Fruit fly (Drosophila melanogaster) whole organism, adult: ENCODE results near the gene CG14546.

Experiments
- CG11617 ChIP-seq: fragments of 200-800 bp; sonication (Bioruptor generic); optimal IDR thresholded peaks from 2 replicates; lab custom pipeline; 2017; ENCODE audit warnings: mild to moderate bottlenecking, missing biosample characterization, missing genetic modification reagents, missing genetic modification characterization
- CG12768 ChIP-seq: fragments of 200-800 bp; sonication (Bioruptor generic); optimal IDR thresholded peaks from 2 replicates; lab custom pipeline; 2017; ENCODE audit warnings: missing biosample characterization, missing genetic modification characterization, mild to moderate bottlenecking, moderate library complexity, missing genetic modification reagents
- CG14711 ChIP-seq: fragments of 200-800 bp; sonication (Bioruptor generic); optimal IDR thresholded peaks from 2 replicates; lab custom pipeline; 2018; ENCODE audit warnings: missing biosample characterization, mild to moderate bottlenecking, missing genetic modification characterization, moderate library complexity
- CG1620 ChIP-seq: fragments of 200-800 bp; sonication (Bioruptor generic); optimal IDR thresholded peaks from 2 replicates; lab custom pipeline; 2016; ENCODE audit warnings: missing biosample characterization, missing genetic modification characterization
- CG33017 ChIP-seq: fragments of 200-800 bp; sonication (Bioruptor generic); optimal IDR thresholded peaks from 2 replicates; lab custom pipeline; 2018; ENCODE audit warnings: missing biosample characterization, mild to moderate bottlenecking, missing genetic modification characterization, moderate library complexity
- CG5204 ChIP-seq: fragments of 200-800 bp; sonication (Bioruptor generic); optimal IDR thresholded peaks from 2 replicates; lab custom pipeline; 2016; ENCODE audit warnings: missing biosample characterization, missing genetic modification characterization
- CG7045 ChIP-seq: fragments of 200-800 bp; sonication (Bioruptor generic); optimal IDR thresholded peaks from 2 replicates; lab custom pipeline; 2017; ENCODE audit warnings: missing biosample characterization, mild to moderate bottlenecking, missing genetic modification characterization
- CG7101 ChIP-seq: fragments of 200-800 bp; sonication (Bioruptor generic); optimal IDR thresholded peaks from 2 replicates; lab custom pipeline; 2018; ENCODE audit warnings: missing biosample characterization, mild to moderate bottlenecking, missing genetic modification characterization, moderate library complexity
- Clk ChIP-seq: fragments of 200-800 bp; sonication (Bioruptor generic); optimal IDR thresholded peaks from 2 replicates; lab custom pipeline; 2017; ENCODE audit warnings: missing biosample characterization, missing genetic modification characterization
- Crg-1 ChIP-seq: fragments of 200-800 bp; sonication (Bioruptor generic); optimal IDR thresholded peaks from 2 replicates; lab custom pipeline; 2016; ENCODE audit warnings: missing biosample characterization, missing genetic modification characterization
- Hr96 ChIP-seq: fragments of 200-800 bp; sonication (Bioruptor generic); optimal IDR thresholded peaks from 2 replicates; lab custom pipeline; 2016; ENCODE audit warnings: missing biosample characterization, missing genetic modification characterization
- Mnt ChIP-seq: fragments of 200-800 bp; sonication (Bioruptor generic); optimal IDR thresholded peaks from 2 replicates; lab custom pipeline; 2016; ENCODE audit warnings: missing biosample characterization, mild to moderate bottlenecking, missing genetic modification characterization
- bab1 ChIP-seq: fragments of 200-800 bp; sonication (Bioruptor generic); optimal IDR thresholded peaks from 3 replicates; lab custom pipeline; 2019; ENCODE audit warnings: missing biosample characterization, mild to moderate bottlenecking, missing genetic modification characterization, moderate library complexity
- cic ChIP-seq: fragments of 200-800 bp; sonication (Bioruptor generic); optimal IDR thresholded peaks from 2 replicates; lab custom pipeline; 2017; ENCODE audit warnings: missing biosample characterization, mild to moderate bottlenecking, missing genetic modification characterization, moderate library complexity
- cnc ChIP-seq, 2 experiments: fragments of >200 bp; optimal IDR thresholded peaks; 2 replicates each; lab custom pipeline; 2017
- kay ChIP-seq: fragments of 200-800 bp; sonication (Bioruptor generic); peaks from one replicate; lab custom pipeline; 2016; ENCODE audit warnings: missing biosample characterization, missing genetic modification characterization, borderline replicate concordance
- ovo ChIP-seq: fragments of 200-800 bp; sonication (Bioruptor generic); optimal IDR thresholded peaks from 2 replicates; lab custom pipeline; 2016; ENCODE audit warnings: missing biosample characterization, missing genetic modification characterization
- pad ChIP-seq: fragments of 200-800 bp; sonication (Bioruptor generic); optimal IDR thresholded peaks from 3 replicates; lab custom pipeline; 2017; ENCODE audit warnings: missing biosample characterization, missing genetic modification characterization, mild to moderate bottlenecking, moderate library complexity, missing genetic modification reagents
- tj ChIP-seq: fragments of 200-800 bp; sonication (Bioruptor generic); optimal IDR thresholded peaks from 3 replicates; lab custom pipeline; 2017; ENCODE audit warnings: missing biosample characterization, mild to moderate bottlenecking, missing genetic modification characterization, moderate library complexity
- toe ChIP-seq: fragments of 200-800 bp; sonication (Bioruptor generic); optimal IDR thresholded peaks from 2 replicates; lab custom pipeline; 2016; ENCODE audit warnings: missing biosample characterization, missing genetic modification characterization

Gene CG14546

dm6 chr3R:25880971-25881809 is 41.2 kb downstream of the CG14546 start, which contains the start of gene Tsp96F:
Gene Tsp96F (minus strand): TSS chr3R:25881427.
- peak; percentile 0 for TF ChIP-seq bab1 (GFP tag; lab: Kevin White, UChicago)
- TF ChIP-seq CG7101 (tag; lab: Kevin White, UChicago): no peak

- peak; percentile 5 for TF ChIP-seq CG11617 (GFP tag; lab: Kevin White, UChicago)
- TF ChIP-seq cnc (optimal IDR thresholded peaks at IDR 0.05; lab: Kevin White, UChicago): no peak
- TF ChIP-seq CG1620 (GFP tag; lab: Kevin White, UChicago): no peak
- TF ChIP-seq CG14711 (tag; lab: Kevin White, UChicago): peak; percentile 19
- no peak for TF ChIP-seq Crg-1 (GFP tag; lab: Kevin White, UChicago)
- no peak for TF ChIP-seq CG33017 (tag; lab: Kevin White, UChicago)
- no peak for TF ChIP-seq CG5204 (GFP tag; lab: Kevin White, UChicago)
- no peak for TF ChIP-seq CG7101 (tag; lab: Kevin White, UChicago)
- no peak for TF ChIP-seq Clk (GFP tag; lab: Kevin White, UChicago)
- no peak for TF ChIP-seq toe
- no peak for TF ChIP-seq CG7045
- TF ChIP-seq tj: no peak
- TF ChIP-seq ovo (GFP tag; lab: Kevin White, UChicago): peak; percentile 15
- no peak for TF ChIP-seq kay (GFP tag; lab: Kevin White, UChicago)
- no peak for TF ChIP-seq cic (GFP tag; lab: Kevin White, UChicago)
- TF ChIP-seq Mnt (GFP tag; lab: Kevin White, UChicago): no peak
- no peak for TF ChIP-seq CG12768 (GFP tag; lab: Kevin White, UChicago)
- TF ChIP-seq pad (GFP tag; lab: Kevin White, UChicago): peak; percentile 62
- TF ChIP-seq bab1 (GFP tag; lab: Kevin White, UChicago): no peak
- TF ChIP-seq Hr96 (GFP tag; lab: Kevin White, UChicago): no peak
These were observed 42.0 kb downstream of the CG14546 start for dm6 chr3R:25880198-25880970.

dm6 chr3R:25879324-25879766 is 43.1 kb downstream of the CG14546 start:
- TF ChIP-seq kay (GFP tag; lab: Kevin White, UChicago) (peak; percentile 54), CG7045 (no peak), CG14711 (tag; lab: Kevin White, UChicago) (peak; percentile 37), toe (peak; percentile 10)

dm6 chr3R:25877064-25877463 is 45.4 kb downstream of the CG14546 start:
- TF ChIP-seq kay (GFP tag; lab: Kevin White, UChicago) (peak; percentile 39), cnc (optimal IDR thresholded peaks at IDR 0.05; lab: Kevin White, UChicago) (no peak), toe (no peak)

- no peak for TF ChIP-seq Crg-1 (GFP tag; lab: Kevin White, UChicago)
- TF ChIP-seq kay (GFP tag; lab: Kevin White, UChicago): no peak
- no peak for TF ChIP-seq pad (GFP tag; lab: Kevin White, UChicago)
- TF ChIP-seq CG7101 (tag; lab: Kevin White, UChicago): no peak
- no peak for TF ChIP-seq tj
- TF ChIP-seq CG14711 (tag; lab: Kevin White, UChicago): no peak
- TF ChIP-seq Hr96 (GFP tag; lab: Kevin White, UChicago): no peak
- no peak for TF ChIP-seq CG33017 (tag; lab: Kevin White, UChicago)
These were observed 45.8 kb downstream of the CG14546 start for dm6 chr3R:25876639-25877038.
